Fruit fly (Drosophila melanogaster) whole organism: ENCODE results near the gene CG17239.

Experiments used
- CG8478 ChIP-seq: fragments of >200 bp; optimal IDR thresholded peaks from 2 replicates; lab custom pipeline; 2018; ENCODE audit warnings: inconsistent platforms
- EcR ChIP-seq, 2 experiments: fragments of >200 bp; optimal IDR thresholded peaks; 2 replicates each; lab custom pipeline; 2017; ENCODE audit warnings: missing biosample characterization in 2 of 2, missing genetic modification characterization in 2 of 2, missing genetic modification reagents in 2 of 2
- pan ChIP-seq: fragments of >200 bp; optimal IDR thresholded peaks from 2 replicates; lab custom pipeline; 2017
- psq ChIP-seq: fragments of >200 bp; optimal IDR thresholded peaks from 2 replicates; lab custom pipeline; 2017
- usp ChIP-seq: fragments of >200 bp; optimal IDR thresholded peaks from 2 replicates; lab custom pipeline; 2017; ENCODE audit warnings: missing biosample characterization, missing genetic modification characterization, mixed read lengths

- TF ChIP-seq pan (no peak), CG8478 (no peak), usp (GFP tag; lab: Kevin White, UChicago) (no peak), psq (lab: Kevin White, UChicago) (no peak), EcR (GFP tag; optimal IDR thresholded peaks at IDR 0.05; lab: Kevin White, UChicago) (no peak)
Observed at dm6 chr2L:2206066-2206465, 46.1 kb downstream of the CG17239 start, which contains the start of gene CG31668.
